Fruit fly (Drosophila melanogaster): ENCODE measurements around the gene Prp39.

Prp39 gene

DNA sequence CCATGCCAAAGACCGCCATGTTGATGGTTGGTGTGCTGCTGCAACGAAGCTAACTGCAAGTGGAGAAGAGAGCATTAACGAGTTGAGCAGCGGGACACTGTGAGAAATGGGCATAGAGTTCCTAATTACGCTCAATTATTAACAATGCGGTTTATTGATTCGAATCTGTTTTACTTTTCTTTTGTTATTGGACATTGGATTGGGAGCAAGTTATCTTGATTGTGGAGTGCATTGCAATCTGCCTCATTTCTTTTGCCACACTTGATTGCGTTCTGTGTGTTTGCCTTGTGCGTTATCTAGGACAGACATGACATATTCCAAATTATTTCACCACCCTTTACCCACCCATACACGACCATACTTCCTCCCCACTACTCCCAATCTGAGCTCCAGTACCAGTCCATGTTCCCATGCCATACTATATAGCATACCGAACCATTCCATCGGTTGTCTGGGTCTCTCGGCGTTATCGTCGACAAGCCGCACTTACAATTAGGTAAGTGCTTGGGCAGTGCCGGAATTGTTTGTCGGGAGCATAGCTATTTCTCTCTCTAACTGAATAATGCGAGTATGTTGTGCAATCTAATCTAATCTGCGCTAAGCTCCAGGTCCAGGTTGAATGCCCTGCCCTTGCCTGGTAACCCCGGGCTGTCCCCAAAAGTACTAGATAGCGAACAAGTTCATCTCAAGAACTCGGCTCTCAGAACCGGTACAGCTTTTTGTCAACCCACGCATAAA lies 45.6 kb downstream of the Prp39 start:
- no peak for TF ChIP-seq noc (tag; optimal IDR thresholded peaks at IDR 0.05)

DNA sequence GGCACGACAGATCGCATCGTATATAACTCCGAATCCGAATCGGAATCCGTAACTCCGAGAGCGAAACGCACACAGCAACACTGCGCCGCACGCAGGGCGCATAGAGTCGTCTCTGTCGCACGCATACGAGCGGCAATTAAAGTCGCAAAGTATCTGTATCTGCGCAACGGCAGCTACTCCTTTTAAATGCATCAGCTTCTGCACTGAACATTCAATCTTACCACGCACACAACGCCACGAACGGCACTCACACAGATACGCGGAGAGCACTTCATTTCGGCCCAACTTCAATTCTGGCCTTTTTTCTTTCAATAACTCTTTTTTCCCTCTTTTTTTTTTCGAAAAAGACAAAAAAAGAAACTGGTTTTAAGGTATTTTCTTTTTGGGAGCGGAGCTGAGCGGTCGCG lies 46.3 kb downstream of the Prp39 start:
- TF ChIP-seq noc (tag; optimal IDR thresholded peaks at IDR 0.05): no peak

- no peak for TF ChIP-seq noc (tag; optimal IDR thresholded peaks at IDR 0.05)
These were observed 47.2 kb downstream of the Prp39 start, which contains the start of gene Inx3 for dm6 chr3R:28859058-28859526. TSS of gene Inx3 (minus strand) at chr3R:28859497.

DNA sequence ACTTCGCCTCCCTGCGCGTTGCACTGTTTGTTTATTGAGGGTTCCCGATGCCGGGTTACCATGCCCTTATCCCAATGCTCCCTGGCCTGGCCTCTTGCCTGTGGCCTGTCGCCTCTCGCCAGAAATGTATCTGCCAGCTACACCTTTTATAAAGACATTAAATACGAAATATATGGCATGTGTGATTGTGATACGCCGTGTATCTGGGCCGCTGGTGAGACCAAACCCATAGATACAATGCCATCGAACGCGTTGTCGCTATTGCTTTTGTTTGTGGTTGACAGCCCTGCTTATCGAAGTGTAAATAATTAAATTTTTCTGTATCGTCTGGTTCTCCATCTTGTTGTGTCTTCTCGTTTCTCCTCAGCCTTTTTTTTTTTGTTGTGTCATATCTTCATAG lies 48.7 kb downstream of the Prp39 start:
- no peak for TF ChIP-seq noc (tag; optimal IDR thresholded peaks at IDR 0.05)

- no peak for TF ChIP-seq noc (tag; optimal IDR thresholded peaks at IDR 0.05)
These were observed 49.6 kb downstream of the Prp39 start for dm6 chr3R:28861309-28862157.
